Worm (Caenorhabditis elegans): ENCODE results near the gene pgam-5.

DNA sequence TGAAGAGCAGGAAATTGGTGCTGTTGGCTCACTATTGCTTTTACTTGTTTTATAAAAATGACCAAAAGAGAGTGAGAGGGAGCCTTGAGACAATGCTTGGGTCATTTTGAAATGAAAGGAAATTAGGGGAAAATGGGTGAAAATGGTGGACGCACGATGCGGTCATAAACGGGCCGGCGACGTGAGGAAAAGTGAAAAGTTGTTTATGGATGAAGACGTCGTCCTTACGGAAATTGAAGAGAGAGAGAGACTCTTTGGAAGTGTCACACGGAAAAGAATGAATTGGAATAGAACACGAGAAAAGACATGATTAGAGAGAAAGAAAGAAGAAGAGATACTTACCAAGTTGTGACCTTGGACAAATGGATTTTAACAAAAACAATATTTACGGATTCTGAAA, 23.0 kb upstream of the pgam-5 start:
- TF ChIP-seq scrt-1 (GFP tag; IDR thresholded peaks at IDR 0.05), result no peak
- no peak for TF ChIP-seq aly-1 (tag; optimal IDR thresholded peaks at IDR 0.05)
- TF ChIP-seq tbx-37 (GFP tag; conservative IDR thresholded peaks at IDR 0.05), result no peak
- TF ChIP-seq hnd-1 (tag; optimal IDR thresholded peaks at IDR 0.05), result no peak
- TF ChIP-seq sea-1 (GFP tag; conservative IDR thresholded peaks at IDR 0.05), result no peak
- no peak for TF ChIP-seq ama-1 (optimal IDR thresholded peaks at IDR 0.05)
